Fruit fly (Drosophila melanogaster) whole organism, wandering third instar larva: ENCODE measurements around the gene Cpr67Fa1.

Experiments
- Abd-B ChIP-seq: fragments of >200 bp; optimal IDR thresholded peaks from 2 replicates; lab custom pipeline; 2017; ENCODE audit warnings: missing biosample characterization, missing genetic modification characterization
- CG32264 ChIP-seq: fragments of 200-800 bp; sonication (Bioruptor generic); optimal IDR thresholded peaks from 2 replicates; lab custom pipeline; 2016; ENCODE audit warnings: missing biosample characterization, missing genetic modification characterization
- CG9705 ChIP-seq: fragments of 200-800 bp; sonication (Bioruptor generic); optimal IDR thresholded peaks from 2 replicates; lab custom pipeline; 2018; ENCODE audit warnings: missing biosample characterization, mild to moderate bottlenecking, missing genetic modification characterization
- CrebA ChIP-seq: fragments of 200-800 bp; sonication (Bioruptor generic); optimal IDR thresholded peaks from 2 replicates; lab custom pipeline; 2016; ENCODE audit warnings: missing biosample characterization, mild to moderate bottlenecking, missing genetic modification characterization, borderline replicate concordance
- Dfd ChIP-seq: fragments of >200 bp; optimal IDR thresholded peaks from 2 replicates; lab custom pipeline; 2017; ENCODE audit warnings: missing biosample characterization, missing genetic modification characterization
- Dif ChIP-seq: fragments of 200-275, 200-300 bp; sonication (Bioruptor generic); optimal IDR thresholded peaks from 2 replicates; lab custom pipeline; 2018; ENCODE audit warnings: missing biosample characterization, missing genetic modification characterization; ENCODE audit not compliant: partially characterized antibody
- GATAd ChIP-seq: sonication (Bioruptor generic); optimal IDR thresholded peaks from 2 replicates; lab custom pipeline; 2016; ENCODE audit warnings: missing biosample characterization, missing genetic modification characterization
- HLH106 ChIP-seq: fragments of 200-800 bp; optimal IDR thresholded peaks from 3 replicates; lab custom pipeline; 2019; ENCODE audit warnings: missing biosample characterization, mild to moderate bottlenecking, missing genetic modification characterization, moderate library complexity
- Hnf4 ChIP-seq: fragments of 200-800 bp; sonication (Bioruptor generic); optimal IDR thresholded peaks from 2 replicates; lab custom pipeline; 2016; ENCODE audit warnings: missing biosample characterization, mild to moderate bottlenecking, missing genetic modification characterization
- Hr78 ChIP-seq: fragments of >200 bp; optimal IDR thresholded peaks from 2 replicates; lab custom pipeline; 2017; ENCODE audit warnings: missing biosample characterization, missing genetic modification characterization
- Hr83 ChIP-seq: fragments of 200-300 bp; sonication (Bioruptor generic); optimal IDR thresholded peaks from 2 replicates; lab custom pipeline; 2016; ENCODE audit warnings: missing biosample characterization, mild to moderate bottlenecking, missing genetic modification characterization, moderate library complexity; ENCODE audit not compliant: poor library complexity, severe bottlenecking
- Jra ChIP-seq: sonication (Bioruptor generic); optimal IDR thresholded peaks from 2 replicates; lab custom pipeline; 2016; ENCODE audit warnings: missing biosample characterization, missing genetic modification characterization
- Mio ChIP-seq: sonication (Bioruptor generic); optimal IDR thresholded peaks from 2 replicates; lab custom pipeline; 2016; ENCODE audit warnings: missing biosample characterization, missing genetic modification characterization
- Myc ChIP-seq: fragments of >200 bp; optimal IDR thresholded peaks from 2 replicates; lab custom pipeline; 2017
- N ChIP-seq: fragments of >200 bp; optimal IDR thresholded peaks from 2 replicates; lab custom pipeline; 2018; ENCODE audit warnings: missing biosample characterization, missing external identifiers, missing genetic modification characterization
- OdsH ChIP-seq: fragments of 200-800 bp; sonication (Bioruptor generic); optimal IDR thresholded peaks from 2 replicates; lab custom pipeline; 2016; ENCODE audit warnings: missing biosample characterization, mild to moderate bottlenecking, missing genetic modification characterization
- Rel ChIP-seq, 2 experiments: fragments of 200-800 bp; sonication (Bioruptor generic) in 1 of 2; optimal IDR thresholded peaks; 2 replicates in 1 of 2; 3 replicates in 1 of 2; lab custom pipeline; 2016 to 2019; ENCODE audit warnings: mild to moderate bottlenecking in 2 of 2, missing biosample characterization in 2 of 2, missing genetic modification characterization in 2 of 2, moderate library complexity in 1 of 2
- Sp1 ChIP-seq: fragments of 200-800 bp; sonication (Bioruptor generic); optimal IDR thresholded peaks from 3 replicates; lab custom pipeline; 2019; ENCODE audit warnings: missing biosample characterization, mild to moderate bottlenecking, missing genetic modification characterization, moderate library complexity
- Vsx2 ChIP-seq: fragments of 200-300, 225-300 bp; sonication (Bioruptor generic); optimal IDR thresholded peaks from 2 replicates; lab custom pipeline; 2018; ENCODE audit warnings: missing biosample characterization, missing genetic modification characterization; ENCODE audit not compliant: partially characterized antibody
- br ChIP-seq: fragments of 200-800 bp; sonication (Bioruptor generic); optimal IDR thresholded peaks from 2 replicates; lab custom pipeline; 2016; ENCODE audit warnings: missing biosample characterization, missing genetic modification characterization
- brk ChIP-seq: fragments of 200-800 bp; sonication (Bioruptor generic); optimal IDR thresholded peaks from 2 replicates; lab custom pipeline; 2016; ENCODE audit warnings: missing biosample characterization, mild to moderate bottlenecking, missing genetic modification characterization
- dl ChIP-seq, 2 experiments: fragments of 175-275, 200-275 bp in 1 of 2; fragments of 200-275 bp in 1 of 2; sonication (Bioruptor generic); optimal IDR thresholded peaks; lab custom pipeline; 2018; ENCODE audit warnings: mild to moderate bottlenecking in 2 of 2, missing biosample characterization in 2 of 2, missing genetic modification characterization in 2 of 2, moderate library complexity in 2 of 2; ENCODE audit not compliant: partially characterized antibody in 2 of 2, insufficient read depth in 1 of 2
- dmrt93B ChIP-seq: fragments of 200-800 bp; sonication (Bioruptor generic); optimal IDR thresholded peaks from 2 replicates; lab custom pipeline; 2018; ENCODE audit warnings: missing biosample characterization, mild to moderate bottlenecking, missing genetic modification characterization
- dsf ChIP-seq: sonication (Bioruptor generic); optimal IDR thresholded peaks from 2 replicates; lab custom pipeline; 2016; ENCODE audit warnings: missing biosample characterization, missing genetic modification characterization, borderline replicate concordance
- ey ChIP-seq: fragments of 200-800 bp; sonication (Bioruptor generic); optimal IDR thresholded peaks from 2 replicates; lab custom pipeline; 2016; ENCODE audit warnings: missing biosample characterization, missing genetic modification characterization
- foxo ChIP-seq, 2 experiments: fragments of 200-800 bp; sonication (Bioruptor generic); optimal IDR thresholded peaks; 2 replicates in 1 of 2; 3 replicates in 1 of 2; lab custom pipeline; 2016 to 2017; ENCODE audit warnings: missing biosample characterization in 2 of 2, missing genetic modification characterization in 2 of 2
- fru ChIP-seq: fragments of 200-800 bp; sonication (Bioruptor generic); optimal IDR thresholded peaks from 3 replicates; lab custom pipeline; 2016; ENCODE audit warnings: missing biosample characterization, mild to moderate bottlenecking, missing genetic modification characterization
- h ChIP-seq: fragments of 200-800 bp; sonication (Bioruptor generic); optimal IDR thresholded peaks from 3 replicates; lab custom pipeline; 2016; ENCODE audit warnings: missing biosample characterization, mild to moderate bottlenecking, missing genetic modification characterization
- jim ChIP-seq: fragments of 175-275, 200-325 bp; sonication (Bioruptor generic); optimal IDR thresholded peaks from 2 replicates; lab custom pipeline; 2016; ENCODE audit warnings: missing biosample characterization, mild to moderate bottlenecking, missing genetic modification characterization
- lola ChIP-seq: fragments of >200 bp; optimal IDR thresholded peaks from 2 replicates; lab custom pipeline; 2017; ENCODE audit warnings: missing biosample characterization, missing genetic modification characterization
- pan ChIP-seq: fragments of >200 bp; optimal IDR thresholded peaks from 2 replicates; lab custom pipeline; 2017
- psq ChIP-seq: fragments of 200-800 bp; sonication (Bioruptor generic); optimal IDR thresholded peaks from 3 replicates; lab custom pipeline; 2017; ENCODE audit warnings: missing biosample characterization, mild to moderate bottlenecking, missing genetic modification characterization, moderate library complexity
- rgr ChIP-seq: fragments of 200-800 bp; sonication (Bioruptor generic); optimal IDR thresholded peaks from 3 replicates; lab custom pipeline; 2016; ENCODE audit warnings: missing biosample characterization, mild to moderate bottlenecking, missing genetic modification characterization
- sage ChIP-seq: fragments of 200-800 bp; sonication (Bioruptor generic); optimal IDR thresholded peaks from 2 replicates; lab custom pipeline; 2016; ENCODE audit warnings: missing biosample characterization, mild to moderate bottlenecking, missing genetic modification characterization
- sv ChIP-seq: fragments of 200-800 bp; sonication (Bioruptor generic); optimal IDR thresholded peaks from 3 replicates; lab custom pipeline; 2016; ENCODE audit warnings: missing biosample characterization, missing genetic modification characterization
- tai ChIP-seq: sonication (Bioruptor generic); optimal IDR thresholded peaks from 2 replicates; lab custom pipeline; 2016; ENCODE audit warnings: missing biosample characterization, missing genetic modification characterization
- usp ChIP-seq: fragments of >200 bp; optimal IDR thresholded peaks from 2 replicates; lab custom pipeline; 2017; ENCODE audit warnings: missing biosample characterization, missing genetic modification characterization
- woc ChIP-seq: sonication (Bioruptor generic); optimal IDR thresholded peaks from 2 replicates; lab custom pipeline; 2016; ENCODE audit warnings: missing biosample characterization, mild to moderate bottlenecking, missing genetic modification characterization

Gene Cpr67Fa1

DNA sequence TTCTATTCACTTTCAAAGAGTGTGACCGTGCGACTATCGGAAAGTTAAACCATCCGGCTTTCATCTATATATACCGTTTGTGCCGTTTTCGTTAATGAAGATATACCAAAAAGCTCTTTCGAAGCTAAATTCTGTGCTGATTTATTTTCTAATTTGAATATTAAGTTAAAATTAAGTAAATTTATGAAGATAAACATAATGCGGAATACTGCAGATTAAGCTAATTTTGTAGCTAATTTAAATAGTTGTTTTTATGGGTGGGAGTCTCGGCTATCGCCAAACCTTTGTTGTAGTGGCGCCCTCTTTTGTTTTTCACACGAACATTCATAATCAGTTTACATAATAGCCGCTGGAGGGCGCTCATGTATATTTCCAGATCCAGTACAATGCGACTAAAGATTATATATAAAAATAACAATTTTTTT lies 9.3 kb downstream of the Cpr67Fa1 start, which contains the start of gene Aps (continued):
- no peak for TF ChIP-seq N (GFP tag; lab: Kevin White, UChicago)
- no peak for TF ChIP-seq dmrt93B (GFP tag; lab: Kevin White, UChicago)
- no peak for TF ChIP-seq GATAd (GFP tag; lab: Kevin White, UChicago)
- no peak for TF ChIP-seq Jra (GFP tag; lab: Kevin White, UChicago)

dm6 chr3L:10903449-10903848 lies 13.7 kb downstream of the Cpr67Fa1 start:
- no peak for TF ChIP-seq Jra (GFP tag; lab: Kevin White, UChicago)
- TF ChIP-seq usp, result no peak
- TF ChIP-seq fru (GFP tag; lab: Kevin White, UChicago), result no peak
- TF ChIP-seq GATAd (GFP tag; lab: Kevin White, UChicago), result no peak
- no peak for TF ChIP-seq dmrt93B (GFP tag; lab: Kevin White, UChicago)

DNA sequence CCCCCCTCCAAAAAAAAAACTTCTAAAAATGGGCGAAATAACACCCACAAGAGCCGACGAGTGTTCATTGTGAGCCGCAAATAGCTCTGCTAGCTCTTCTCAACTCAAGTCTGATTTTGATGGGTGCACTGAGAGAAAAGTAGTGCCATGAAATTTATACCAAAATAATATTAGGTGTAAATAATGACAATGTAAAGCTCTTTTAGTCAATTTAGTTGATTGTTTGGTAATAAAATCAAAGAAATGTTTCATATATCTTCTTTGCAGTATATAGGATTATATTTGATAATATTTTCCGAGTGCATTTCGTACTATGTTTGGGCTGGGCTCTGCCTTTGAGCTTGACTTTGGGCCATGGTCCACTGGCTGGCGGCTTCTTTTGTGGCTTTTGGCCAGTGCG lies 15.0 kb downstream of the Cpr67Fa1 start:
- TF ChIP-seq h (GFP tag; lab: Kevin White, UChicago), result no peak
- no peak for TF ChIP-seq CrebA
- no peak for TF ChIP-seq Hr78
- TF ChIP-seq sv (GFP tag; lab: Kevin White, UChicago), result no peak
- no peak for TF ChIP-seq Mio (GFP tag; lab: Kevin White, UChicago)
- no peak for TF ChIP-seq foxo (GFP tag; optimal IDR thresholded peaks at IDR 0.05; lab: Kevin White, UChicago)

- TF ChIP-seq woc, result no peak
- no peak for TF ChIP-seq sage (GFP tag; lab: Kevin White, UChicago)
Observed at dm6 chr3L:10909612-10910011, 19.8 kb downstream of the Cpr67Fa1 start.

- TF ChIP-seq psq (GFP tag; lab: Kevin White, UChicago) (peak; percentile 10), CG32264 (GFP tag; lab: Kevin White, UChicago) (no peak), fru (GFP tag; lab: Kevin White, UChicago) (peak; percentile 34), Mio (GFP tag; lab: Kevin White, UChicago) (no peak), CrebA (no peak), dl (GFP tag; optimal IDR thresholded peaks at IDR 0.05; lab: Kevin White, UChicago; ENCODE audit: insufficient read depth in 1 of 2, partially characterized antibody in 2 of 2) (no peak), ey (GFP tag; lab: Kevin White, UChicago) (peak; percentile 13), Dif (GFP tag; lab: Kevin White, UChicago) (no peak), rgr (GFP tag; lab: Kevin White, UChicago) (peak; percentile 28), GATAd (GFP tag; lab: Kevin White, UChicago) (no peak), sage (GFP tag; lab: Kevin White, UChicago) (no peak), usp (no peak), sv (GFP tag; lab: Kevin White, UChicago) (no peak), pan (lab: Kevin White, UChicago) (no peak), OdsH (GFP tag; lab: Kevin White, UChicago) (peak; percentile 24), jim (GFP tag; lab: Kevin White, UChicago) (no peak), foxo (GFP tag; optimal IDR thresholded peaks at IDR 0.05; lab: Kevin White, UChicago) (peak in 1 of 2 experiments; percentile 39), Dfd (GFP tag; lab: Kevin White, UChicago) (no peak), Hnf4 (GFP tag; lab: Kevin White, UChicago) (no peak), Myc (lab: Kevin White, UChicago) (no peak), tai (no peak), lola (GFP tag; lab: Kevin White, UChicago) (no peak), h (GFP tag; lab: Kevin White, UChicago) (peak; percentile 34), Jra (GFP tag; lab: Kevin White, UChicago) (no peak), CG9705 (no peak), Vsx2 (GFP tag; lab: Kevin White, UChicago) (no peak), br (GFP tag; lab: Kevin White, UChicago) (no peak), Hr83 (no peak), Sp1 (GFP tag; lab: Kevin White, UChicago) (peak; percentile 37), N (GFP tag; lab: Kevin White, UChicago) (no peak), Rel (GFP tag; optimal IDR thresholded peaks at IDR 0.05; lab: Kevin White, UChicago) (no peak), Rel (tag; optimal IDR thresholded peaks at IDR 0.05; lab: Kevin White, UChicago) (no peak), brk (GFP tag; lab: Kevin White, UChicago) (no peak), Hr78 (no peak), dsf (GFP tag; lab: Kevin White, UChicago) (no peak), Abd-B (GFP tag; lab: Kevin White, UChicago) (no peak), dmrt93B (GFP tag; lab: Kevin White, UChicago) (no peak), woc (peak; percentile 11), HLH106 (tag; lab: Kevin White, UChicago) (peak; percentile 49)
Observed at dm6 chr3L:10913214-10913613, 23.4 kb downstream of the Cpr67Fa1 start.
